Fruit fly (Drosophila melanogaster): Measurements from ENCODE around the gene CG13251.
A peak's percentile ranks its signal among the peaks of the same experiment; 100 is the strongest.

The CG13251 gene

dm6 chr3L:20624626-20625025 is 12.4 kb upstream of the CG13251 start:
- TF ChIP-seq CG7839 (tag; optimal IDR thresholded peaks at IDR 0.05) (peak; percentile 26), CG14441 (GFP tag; IDR thresholded peaks at IDR 0.05) (peak; percentile 40; the same call in 1 of the 2 replicates), grau (tag; optimal IDR thresholded peaks at IDR 0.05) (peak; percentile 30), D19A (tag; optimal IDR thresholded peaks at IDR 0.05) (peak; percentile 68), row (GFP tag; IDR thresholded peaks at IDR 0.05) (peak; percentile 37; the same call in 2 of the 3 replicates), inv (GFP tag; IDR thresholded peaks at IDR 0.05; ENCODE audit: partially characterized antibody) (no peak), Deaf1 (tag; optimal IDR thresholded peaks at IDR 0.05) (peak; percentile 21), Dll (GFP tag; IDR thresholded peaks at IDR 0.05; ENCODE audit: partially characterized antibody) (no peak), gem (tag; optimal IDR thresholded peaks at IDR 0.05) (peak; percentile 29), chif (GFP tag; optimal IDR thresholded peaks at IDR 0.05) (no peak), dpn (GFP tag; optimal IDR thresholded peaks at IDR 0.05) (peak in 1 of 2 experiments; percentile 7), Med (GFP tag) (peak; percentile 78), CG3281 (GFP tag; optimal IDR thresholded peaks at IDR 0.05) (peak; percentile 6), CG9932 (GFP tag; IDR thresholded peaks at IDR 0.05) (peak; percentile 42), mam (GFP tag; optimal IDR thresholded peaks at IDR 0.05) (peak; percentile 18), CG15269 (tag; optimal IDR thresholded peaks at IDR 0.05) (peak; percentile 3), tgo (GFP tag; IDR thresholded peaks at IDR 0.05) (0 out of 3 replicates have a peak, but pooled peaks have one; percentile 22), sens (GFP tag) (peak; percentile 23), CG1792 (GFP tag; optimal IDR thresholded peaks at IDR 0.05) (no peak), gro (GFP tag; optimal IDR thresholded peaks at IDR 0.05) (peak; percentile 22), chinmo (GFP tag; IDR thresholded peaks at IDR 0.05; ENCODE audit: partially characterized antibody) (0 out of 4 replicates have a peak, but pooled peaks have one; percentile 25), CHES-1-like (GFP tag; optimal IDR thresholded peaks at IDR 0.05) (no peak), CG2120 (GFP tag; optimal IDR thresholded peaks at IDR 0.05) (peak; percentile 43), zfh2 (GFP tag; optimal IDR thresholded peaks at IDR 0.05) (peak; percentile 11), Rfx (GFP tag; IDR thresholded peaks at IDR 0.05) (peak; percentile 50; the same call in 1 of the 2 replicates), Meics (GFP tag; optimal IDR thresholded peaks at IDR 0.05) (peak; percentile 10), CG32532 (GFP tag; IDR thresholded peaks at IDR 0.05) (no peak; the same call in 1 of the 2 replicates), CG13624 (GFP tag; optimal IDR thresholded peaks at IDR 0.05) (peak; percentile 9)

dm6 chr3L:20629170-20629569 is 7.8 kb upstream of the CG13251 start:
- TF ChIP-seq unc-4 (GFP tag; IDR thresholded peaks at IDR 0.05; ENCODE audit: partially characterized antibody) (no peak), CG8281 (tag; optimal IDR thresholded peaks at IDR 0.05) (no peak), CG32772 (GFP tag; IDR thresholded peaks at IDR 0.05) (no peak), CG8944 (GFP tag; optimal IDR thresholded peaks at IDR 0.05) (no peak), tll (GFP tag; optimal IDR thresholded peaks at IDR 0.05) (peak in 1 of 2 experiments; percentile 83), HLHmδ (GFP tag; optimal IDR thresholded peaks at IDR 0.05) (no peak), Adf1 (GFP tag; IDR thresholded peaks at IDR 0.05) (no peak), sim (GFP tag; IDR thresholded peaks at IDR 0.05) (no peak), CG15479 (GFP tag; optimal IDR thresholded peaks at IDR 0.05) (peak; percentile 57), CG3281 (GFP tag; optimal IDR thresholded peaks at IDR 0.05) (no peak), ash1 (GFP tag; optimal IDR thresholded peaks at IDR 0.05) (no peak), sens (GFP tag) (peak; percentile 59), ac (GFP tag; optimal IDR thresholded peaks at IDR 0.05) (peak; percentile 3), NC2α (GFP tag; optimal IDR thresholded peaks at IDR 0.05) (no peak), shn (GFP tag; optimal IDR thresholded peaks at IDR 0.05) (no peak), vfl (GFP tag; optimal IDR thresholded peaks at IDR 0.05) (no peak), CG42726 (GFP tag; IDR thresholded peaks at IDR 0.05; ENCODE audit: partially characterized antibody) (no peak), dpn (GFP tag; optimal IDR thresholded peaks at IDR 0.05) (no peak), chm (GFP tag; IDR thresholded peaks at IDR 0.05) (no peak), CG6683 (GFP tag; optimal IDR thresholded peaks at IDR 0.05) (no peak), CG12071 (GFP tag; optimal IDR thresholded peaks at IDR 0.05) (no peak), Doc2 (GFP tag; IDR thresholded peaks at IDR 0.05) (no peak), Xrp1 (GFP tag; IDR thresholded peaks at IDR 0.05) (0 out of 2 replicates have a peak, but pooled peaks have one; percentile 21), CoRest (tag; optimal IDR thresholded peaks at IDR 0.05) (no peak), CG4617 (GFP tag; optimal IDR thresholded peaks at IDR 0.05; ENCODE audit: borderline replicate concordance) (no peak), ssp (GFP tag; IDR thresholded peaks at IDR 0.05) (no peak)
